Worm (Caenorhabditis elegans): Measurements from ENCODE around the gene Y7A5A.9.
A peak's percentile ranks its signal among the peaks of the same experiment; 100 is the strongest.

Gene Y7A5A.9

DNA sequence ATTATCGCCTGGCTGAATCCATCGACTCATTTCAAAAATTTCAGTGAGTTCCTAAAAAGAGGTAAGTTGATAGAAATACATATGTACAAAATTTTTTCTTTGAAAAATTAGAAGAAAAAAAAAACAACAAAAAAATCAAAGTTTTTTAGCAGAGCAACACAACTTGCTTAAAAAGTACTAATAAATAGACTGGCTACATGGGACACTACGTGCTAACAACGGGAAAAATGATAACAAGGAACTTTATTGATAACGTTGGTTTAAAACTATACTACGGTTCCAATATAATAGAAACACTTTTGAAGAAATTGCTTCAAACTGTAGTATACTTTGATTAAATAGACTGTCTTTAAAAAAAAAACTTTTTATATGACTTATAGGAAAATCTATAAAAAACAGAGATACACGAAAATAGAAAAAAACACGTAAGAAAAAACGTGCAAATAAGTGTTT is 11.6 kb downstream of the Y7A5A.9 start, which contains the start of gene acox-1.6:
Gene acox-1.6, minus strand, starts transcription at position 51 of the 453 bp plus-strand sequence.
- TF ChIP-seq tbx-37 (GFP tag; conservative IDR thresholded peaks at IDR 0.05) (no peak), ceh-13 (GFP tag; optimal IDR thresholded peaks at IDR 0.05) (no peak), hmg-4 (GFP tag; optimal IDR thresholded peaks at IDR 0.05) (no peak), flt-1 (GFP tag; IDR thresholded peaks at IDR 0.05) (no peak), hmbx-1 (tag; optimal IDR thresholded peaks at IDR 0.05) (no peak), ama-1 (optimal IDR thresholded peaks at IDR 0.05) (no peak), B0310.2 (tag; optimal IDR thresholded peaks at IDR 0.05) (no peak), tbx-11 (GFP tag; IDR thresholded peaks at IDR 0.05) (no peak), ets-7 (tag; optimal IDR thresholded peaks at IDR 0.05) (no peak), pes-1 (GFP tag; IDR thresholded peaks at IDR 0.05) (no peak), aly-1 (tag; optimal IDR thresholded peaks at IDR 0.05) (no peak), F13C5.2 (tag; optimal IDR thresholded peaks at IDR 0.05) (no peak), ceh-36 (tag; optimal IDR thresholded peaks at IDR 0.05) (no peak), tra-4 (tag; optimal IDR thresholded peaks at IDR 0.05) (no peak), sea-1 (GFP tag; conservative IDR thresholded peaks at IDR 0.05) (no peak), hnd-1 (tag; optimal IDR thresholded peaks at IDR 0.05) (no peak)

DNA sequence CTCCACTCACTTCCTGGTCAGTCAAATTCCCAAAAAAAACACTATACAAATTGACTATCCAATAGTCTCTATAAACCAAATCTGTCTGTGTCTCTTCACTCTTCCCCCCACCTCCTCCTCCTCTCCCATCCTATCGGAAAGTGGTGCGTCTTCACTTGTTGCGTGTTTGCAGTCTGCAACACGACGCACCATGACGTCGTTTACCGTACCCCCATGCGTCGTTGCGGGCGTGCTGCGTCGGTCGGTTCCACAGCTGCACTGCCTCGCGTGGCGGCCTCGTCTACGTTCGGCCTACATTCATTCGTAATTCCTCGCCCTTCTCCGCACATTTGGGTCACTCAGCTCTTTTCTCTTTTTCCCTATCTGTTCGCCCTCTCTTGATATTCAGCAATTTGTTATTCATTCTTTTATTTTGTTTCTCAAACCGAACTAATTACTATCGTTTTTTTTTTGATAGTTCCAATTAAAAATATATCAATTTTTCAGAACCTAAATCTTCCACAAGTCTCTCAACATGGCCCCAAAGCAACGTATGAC is 14.2 kb downstream of the Y7A5A.9 start, which contains the start of gene serp-1.1:
Gene serp-1.1, plus strand, starts transcription at position 487 of the 537 bp plus-strand sequence.
- TF ChIP-seq tbx-11 (GFP tag; IDR thresholded peaks at IDR 0.05) (0 out of 2 replicates have a peak, but pooled peaks have one; percentile 33), ets-7 (tag; optimal IDR thresholded peaks at IDR 0.05) (peak; percentile 69), tbx-37 (GFP tag; conservative IDR thresholded peaks at IDR 0.05) (0 out of 2 replicates have a peak, but pooled peaks have one; percentile 43), hmbx-1 (tag; optimal IDR thresholded peaks at IDR 0.05) (no peak), ama-1 (optimal IDR thresholded peaks at IDR 0.05) (no peak), hnd-1 (tag; optimal IDR thresholded peaks at IDR 0.05) (no peak), ceh-13 (GFP tag; optimal IDR thresholded peaks at IDR 0.05) (no peak), aly-1 (tag; optimal IDR thresholded peaks at IDR 0.05) (peak; percentile 74), pes-1 (GFP tag; IDR thresholded peaks at IDR 0.05) (peak; percentile 59; the same call in 1 of the 2 replicates), B0310.2 (tag; optimal IDR thresholded peaks at IDR 0.05) (peak; percentile 54), scrt-1 (GFP tag; IDR thresholded peaks at IDR 0.05) (peak; percentile 62), F13C5.2 (tag; optimal IDR thresholded peaks at IDR 0.05) (peak; percentile 89), sea-1 (GFP tag; conservative IDR thresholded peaks at IDR 0.05) (peak; percentile 89), ceh-36 (tag; optimal IDR thresholded peaks at IDR 0.05) (no peak), hmg-4 (GFP tag; optimal IDR thresholded peaks at IDR 0.05) (peak; percentile 92), flt-1 (GFP tag; IDR thresholded peaks at IDR 0.05) (peak; percentile 57), tra-4 (tag; optimal IDR thresholded peaks at IDR 0.05) (no peak)

DNA sequence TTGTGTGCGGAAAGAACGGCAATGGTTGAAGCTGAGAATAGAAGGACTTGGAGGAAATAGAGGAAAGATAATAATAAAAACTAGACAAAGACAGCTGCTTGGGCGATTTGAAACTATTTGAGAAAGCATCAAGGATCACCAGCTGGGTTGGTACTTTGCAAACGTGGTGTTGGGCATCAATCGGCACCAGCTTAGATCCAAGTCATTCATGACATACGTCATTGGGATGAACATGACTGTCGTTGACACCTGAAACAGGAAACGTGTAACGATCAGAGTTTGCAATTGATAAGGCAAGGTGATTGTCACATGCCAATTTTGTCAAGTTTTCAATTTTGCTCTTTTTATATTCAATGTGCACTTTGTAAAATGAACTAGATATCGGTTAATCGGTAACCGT is 15.5 kb downstream of the Y7A5A.9 start:
- TF ChIP-seq ets-7 (tag; optimal IDR thresholded peaks at IDR 0.05): no peak
- no peak for TF ChIP-seq ama-1 (optimal IDR thresholded peaks at IDR 0.05)
- TF ChIP-seq tbx-11 (GFP tag; IDR thresholded peaks at IDR 0.05): no peak
- no peak for TF ChIP-seq ceh-13 (GFP tag; optimal IDR thresholded peaks at IDR 0.05)
- TF ChIP-seq hmg-4 (GFP tag; optimal IDR thresholded peaks at IDR 0.05): no peak
- no peak for TF ChIP-seq flt-1 (GFP tag; IDR thresholded peaks at IDR 0.05)
- no peak for TF ChIP-seq pes-1 (GFP tag; IDR thresholded peaks at IDR 0.05)
- TF ChIP-seq tbx-37 (GFP tag; conservative IDR thresholded peaks at IDR 0.05): no peak
- TF ChIP-seq tra-4 (tag; optimal IDR thresholded peaks at IDR 0.05): no peak
- no peak for TF ChIP-seq hnd-1 (tag; optimal IDR thresholded peaks at IDR 0.05)
- no peak for TF ChIP-seq F13C5.2 (tag; optimal IDR thresholded peaks at IDR 0.05)
- no peak for TF ChIP-seq scrt-1 (GFP tag; IDR thresholded peaks at IDR 0.05)
- TF ChIP-seq sea-1 (GFP tag; conservative IDR thresholded peaks at IDR 0.05): no peak
- no peak for TF ChIP-seq ceh-36 (tag; optimal IDR thresholded peaks at IDR 0.05)
- TF ChIP-seq aly-1 (tag; optimal IDR thresholded peaks at IDR 0.05): no peak
- no peak for TF ChIP-seq hmbx-1 (tag; optimal IDR thresholded peaks at IDR 0.05)
- TF ChIP-seq B0310.2 (tag; optimal IDR thresholded peaks at IDR 0.05): no peak

DNA sequence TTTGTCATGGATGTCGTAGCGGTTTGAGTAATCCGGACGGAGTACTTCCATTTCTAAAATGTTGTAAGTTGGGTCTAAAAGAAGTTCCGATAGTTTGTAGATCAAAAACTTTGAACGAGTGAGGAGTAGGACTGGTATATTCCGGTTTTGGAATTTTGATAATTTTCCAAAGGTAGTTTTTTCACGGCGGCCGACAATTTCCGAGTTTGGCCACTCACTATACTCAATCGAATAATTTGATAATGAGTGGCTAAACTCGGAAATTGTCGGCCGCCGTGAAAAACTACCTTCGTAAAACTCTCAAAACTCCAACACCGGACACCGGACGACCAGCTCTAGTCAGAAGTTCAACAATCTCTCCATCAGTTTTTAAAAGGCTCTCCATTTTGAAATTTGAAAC is 17.4 kb downstream of the Y7A5A.9 start:
- TF ChIP-seq scrt-1 (GFP tag; IDR thresholded peaks at IDR 0.05) (no peak), F13C5.2 (tag; optimal IDR thresholded peaks at IDR 0.05) (no peak), ceh-13 (GFP tag; optimal IDR thresholded peaks at IDR 0.05) (no peak), hnd-1 (tag; optimal IDR thresholded peaks at IDR 0.05) (no peak), ceh-36 (tag; optimal IDR thresholded peaks at IDR 0.05) (no peak), tbx-37 (GFP tag; conservative IDR thresholded peaks at IDR 0.05) (no peak), ets-7 (tag; optimal IDR thresholded peaks at IDR 0.05) (no peak), aly-1 (tag; optimal IDR thresholded peaks at IDR 0.05) (no peak), pes-1 (GFP tag; IDR thresholded peaks at IDR 0.05) (no peak), ama-1 (optimal IDR thresholded peaks at IDR 0.05) (no peak), hmbx-1 (tag; optimal IDR thresholded peaks at IDR 0.05) (no peak), tra-4 (tag; optimal IDR thresholded peaks at IDR 0.05) (no peak), tbx-11 (GFP tag; IDR thresholded peaks at IDR 0.05) (no peak), flt-1 (GFP tag; IDR thresholded peaks at IDR 0.05) (no peak)

DNA sequence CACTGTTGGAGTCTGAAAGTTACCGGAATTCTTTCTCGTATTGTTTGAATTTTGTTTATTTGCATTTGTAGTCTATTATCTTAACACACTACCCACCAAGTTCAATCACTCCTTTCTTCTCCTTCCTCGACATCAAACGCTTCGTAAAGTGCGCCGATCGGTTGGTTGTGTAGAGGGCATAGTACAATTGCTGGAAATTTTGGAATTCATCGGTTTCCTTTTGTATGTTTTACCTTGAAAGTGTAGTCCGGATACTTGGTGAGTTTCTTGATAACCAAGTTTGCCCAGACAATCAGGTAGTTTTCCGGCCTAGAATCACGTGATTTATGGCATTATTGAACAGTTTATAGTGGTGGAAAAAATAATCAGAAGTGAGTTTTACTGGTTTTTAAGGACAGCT is 19.6 kb downstream of the Y7A5A.9 start:
- TF ChIP-seq hmg-4 (GFP tag; optimal IDR thresholded peaks at IDR 0.05): no peak
- TF ChIP-seq sea-1 (GFP tag; conservative IDR thresholded peaks at IDR 0.05): no peak
- no peak for TF ChIP-seq tra-4 (tag; optimal IDR thresholded peaks at IDR 0.05)
- no peak for TF ChIP-seq aly-1 (tag; optimal IDR thresholded peaks at IDR 0.05)
- TF ChIP-seq flt-1 (GFP tag; IDR thresholded peaks at IDR 0.05): no peak
- TF ChIP-seq B0310.2 (tag; optimal IDR thresholded peaks at IDR 0.05): no peak
- TF ChIP-seq ets-7 (tag; optimal IDR thresholded peaks at IDR 0.05): no peak
- no peak for TF ChIP-seq ceh-13 (GFP tag; optimal IDR thresholded peaks at IDR 0.05)
- TF ChIP-seq tbx-37 (GFP tag; conservative IDR thresholded peaks at IDR 0.05): no peak
- TF ChIP-seq F13C5.2 (tag; optimal IDR thresholded peaks at IDR 0.05): no peak

DNA sequence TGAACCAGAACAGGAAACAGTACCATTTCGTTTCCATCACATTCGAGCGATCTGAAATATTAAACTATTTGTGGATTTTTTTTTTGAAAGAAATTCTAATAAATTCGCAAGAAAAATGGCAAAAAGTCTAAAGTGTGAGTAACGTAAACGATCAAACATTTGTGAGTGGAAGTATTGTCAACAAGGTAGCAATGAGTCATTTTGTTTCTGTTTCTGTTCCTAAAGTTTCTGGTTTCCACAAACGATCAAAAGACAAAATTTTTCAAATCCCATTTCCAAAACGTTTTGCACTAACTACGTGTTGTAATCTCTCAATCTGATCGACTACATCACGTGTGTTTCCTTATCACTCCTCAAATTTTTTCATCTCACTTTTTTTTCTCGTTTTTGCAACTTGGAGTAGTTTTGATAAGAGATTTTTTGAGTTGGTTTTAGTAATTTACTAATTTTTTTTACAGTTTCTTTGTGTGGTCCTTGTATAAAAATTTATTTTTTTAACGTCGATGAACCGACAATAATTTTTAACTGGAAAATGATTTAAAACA is 20.6 kb downstream of the Y7A5A.9 start, which contains the start of gene F59F4.3:
Gene F59F4.3, minus strand, starts transcription at position 51 of the 545 bp plus-strand sequence.
- no peak for TF ChIP-seq ceh-13 (GFP tag; optimal IDR thresholded peaks at IDR 0.05)
- no peak for TF ChIP-seq hmg-4 (GFP tag; optimal IDR thresholded peaks at IDR 0.05)
- TF ChIP-seq hmbx-1 (tag; optimal IDR thresholded peaks at IDR 0.05): no peak
- TF ChIP-seq ets-7 (tag; optimal IDR thresholded peaks at IDR 0.05): no peak
- no peak for TF ChIP-seq B0310.2 (tag; optimal IDR thresholded peaks at IDR 0.05)
- no peak for TF ChIP-seq sea-1 (GFP tag; conservative IDR thresholded peaks at IDR 0.05)
- TF ChIP-seq ceh-36 (tag; optimal IDR thresholded peaks at IDR 0.05): no peak
- no peak for TF ChIP-seq tbx-11 (GFP tag; IDR thresholded peaks at IDR 0.05)
- TF ChIP-seq hnd-1 (tag; optimal IDR thresholded peaks at IDR 0.05): no peak
- no peak for TF ChIP-seq aly-1 (tag; optimal IDR thresholded peaks at IDR 0.05)
- no peak for TF ChIP-seq scrt-1 (GFP tag; IDR thresholded peaks at IDR 0.05)
- no peak for TF ChIP-seq ama-1 (optimal IDR thresholded peaks at IDR 0.05)
- no peak for TF ChIP-seq tbx-37 (GFP tag; conservative IDR thresholded peaks at IDR 0.05)
- TF ChIP-seq pes-1 (GFP tag; IDR thresholded peaks at IDR 0.05): no peak
- no peak for TF ChIP-seq F13C5.2 (tag; optimal IDR thresholded peaks at IDR 0.05)
- TF ChIP-seq tra-4 (tag; optimal IDR thresholded peaks at IDR 0.05): no peak
- no peak for TF ChIP-seq flt-1 (GFP tag; IDR thresholded peaks at IDR 0.05)
